In the genomic region with DNA sequence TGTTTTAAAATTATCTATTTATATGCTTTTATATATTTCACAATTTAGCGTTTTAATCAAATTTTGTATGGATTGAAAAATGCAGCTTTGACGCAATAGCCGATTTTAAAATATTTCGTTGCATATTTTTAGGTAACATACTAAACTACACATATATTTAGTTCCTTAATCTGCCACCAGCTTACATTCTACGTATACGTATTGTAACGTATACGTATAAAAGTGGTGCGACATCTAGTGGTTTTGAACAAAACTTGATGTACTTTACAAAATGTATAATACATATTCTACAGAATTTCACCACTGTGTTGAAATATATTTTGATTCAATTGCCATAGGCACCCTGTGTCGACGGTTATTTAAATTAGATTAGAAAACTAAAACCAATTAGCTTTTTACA, we compare ENCODE assay signal across 1 fruit fly cellular context.
TF ChIP-seq lines count a peak whose summit lies in the region.

No protein-coding gene starts in this region.

TF ChIP-seq in whole organism, embryonic, 481 proteins besides CTCF, POLR2A, EP300 and RAD21 (continued from another document and continues in another):
- TF ChIP-seq CG8089 (GFP tag; optimal IDR thresholded peaks at IDR 0.05; lab: Kevin White, UChicago) = peak; percentile 20
- TF ChIP-seq Six4 (GFP tag; optimal IDR thresholded peaks at IDR 0.05; lab: Kevin White, UChicago) = no peak
- TF ChIP-seq CG7987 (GFP tag; optimal IDR thresholded peaks at IDR 0.05; lab: Kevin White, UChicago) = no peak
- TF ChIP-seq Drgx (GFP tag; IDR thresholded peaks at IDR 0.05; lab: Robert Waterston, UW) = no peak
- TF ChIP-seq HLH54F (GFP tag; optimal IDR thresholded peaks at IDR 0.05; lab: Kevin White, UChicago) = peak; percentile 0
- TF ChIP-seq CG11504 (tag; optimal IDR thresholded peaks at IDR 0.05; lab: Kevin White, UChicago) = peak; percentile 46
- no peak for TF ChIP-seq CG12659 (GFP tag; optimal IDR thresholded peaks at IDR 0.05; lab: Kevin White, UChicago)
- no peak for TF ChIP-seq CG34224 (GFP tag; IDR thresholded peaks at IDR 0.05; lab: Robert Waterston, UW; ENCODE audit: partially characterized antibody)
- TF ChIP-seq wdn (GFP tag; IDR thresholded peaks at IDR 0.05; lab: Robert Waterston, UW) = no peak
- no peak for TF ChIP-seq trh (GFP tag; optimal IDR thresholded peaks at IDR 0.05; lab: Kevin White, UChicago)
- TF ChIP-seq CG15011 (GFP tag; optimal IDR thresholded peaks at IDR 0.05; lab: Kevin White, UChicago) = no peak
- TF ChIP-seq Ssrp (tag; optimal IDR thresholded peaks at IDR 0.05; lab: Kevin White, UChicago) = no peak
- no peak for TF ChIP-seq cad (GFP tag; optimal IDR thresholded peaks at IDR 0.05; lab: Kevin White, UChicago)
- peak; percentile 90 for TF ChIP-seq Lhr (GFP tag; optimal IDR thresholded peaks at IDR 0.05; lab: Kevin White, UChicago)
- TF ChIP-seq ERR (GFP tag; optimal IDR thresholded peaks at IDR 0.05; lab: Kevin White, UChicago) = no peak
- TF ChIP-seq CG15601 (tag; optimal IDR thresholded peaks at IDR 0.05; lab: Kevin White, UChicago) = peak; percentile 49
- no peak for TF ChIP-seq Trl (optimal IDR thresholded peaks at IDR 0.05; lab: Kevin White, UChicago)
- TF ChIP-seq Trl (GFP tag; optimal IDR thresholded peaks at IDR 0.05; lab: Kevin White, UChicago) = no peak
- no peak for TF ChIP-seq fru (optimal IDR thresholded peaks at IDR 0.05; lab: Kevin White, UChicago)
- TF ChIP-seq gro (GFP tag; optimal IDR thresholded peaks at IDR 0.05; lab: Kevin White, UChicago) = no peak
- no peak for TF ChIP-seq gcm (GFP tag; optimal IDR thresholded peaks at IDR 0.05; lab: Kevin White, UChicago)
- TF ChIP-seq Sin3A (optimal IDR thresholded peaks at IDR 0.05; lab: Kevin White, UChicago) = no peak
- TF ChIP-seq CG7839 (tag; optimal IDR thresholded peaks at IDR 0.05; lab: Kevin White, UChicago) = no peak
- TF ChIP-seq schlank (tag; optimal IDR thresholded peaks at IDR 0.05; lab: Kevin White, UChicago) = no peak
- TF ChIP-seq dmrt99B (tag; optimal IDR thresholded peaks at IDR 0.05; lab: Kevin White, UChicago) = no peak
- TF ChIP-seq CG14441 (GFP tag; IDR thresholded peaks at IDR 0.05; lab: Robert Waterston, UW) = no peak
- TF ChIP-seq CG14014 (GFP tag; IDR thresholded peaks at IDR 0.05; lab: Robert Waterston, UW) = no peak
- peak; percentile 2 for TF ChIP-seq Hr3 (GFP tag; optimal IDR thresholded peaks at IDR 0.05; lab: Kevin White, UChicago)
- TF ChIP-seq p53 (GFP tag; optimal IDR thresholded peaks at IDR 0.05; lab: Kevin White, UChicago) = no peak
- TF ChIP-seq fu2 (GFP tag; optimal IDR thresholded peaks at IDR 0.05; lab: Kevin White, UChicago) = no peak
- no peak for TF ChIP-seq Hr39 (optimal IDR thresholded peaks at IDR 0.05; lab: Kevin White, UChicago)
- no peak for TF ChIP-seq Bdp1 (GFP tag; optimal IDR thresholded peaks at IDR 0.05; lab: Kevin White, UChicago)
- TF ChIP-seq CkIIα-i1 (GFP tag; IDR thresholded peaks at IDR 0.05; lab: Robert Waterston, UW) = no peak
- no peak for TF ChIP-seq crc (GFP tag; optimal IDR thresholded peaks at IDR 0.05; lab: Kevin White, UChicago)
- TF ChIP-seq bsh (GFP tag; optimal IDR thresholded peaks at IDR 0.05; lab: Kevin White, UChicago) = peak in 1 of 2 experiments; percentile 20
- no peak for TF ChIP-seq abd-A (tag; optimal IDR thresholded peaks at IDR 0.05; lab: Kevin White, UChicago)
- TF ChIP-seq Doc2 (GFP tag; IDR thresholded peaks at IDR 0.05; lab: Robert Waterston, UW) = no peak
- TF ChIP-seq onecut (GFP tag; IDR thresholded peaks at IDR 0.05; lab: Robert Waterston, UW) = no peak
- TF ChIP-seq CG4617 (GFP tag; optimal IDR thresholded peaks at IDR 0.05; lab: Kevin White, UChicago; ENCODE audit: borderline replicate concordance) = no peak
- peak; percentile 3 for TF ChIP-seq CG3163 (GFP tag; optimal IDR thresholded peaks at IDR 0.05; lab: Kevin White, UChicago)
- TF ChIP-seq Camta (GFP tag; optimal IDR thresholded peaks at IDR 0.05; lab: Kevin White, UChicago) = peak; percentile 13
- no peak for TF ChIP-seq corto (GFP tag; optimal IDR thresholded peaks at IDR 0.05; lab: Kevin White, UChicago)
- no peak for TF ChIP-seq seq (GFP tag; IDR thresholded peaks at IDR 0.05; lab: Robert Waterston, UW)
- peak; percentile 30 for TF ChIP-seq Dek (tag; optimal IDR thresholded peaks at IDR 0.05; lab: Kevin White, UChicago)
- no peak for TF ChIP-seq CG7372 (GFP tag; IDR thresholded peaks at IDR 0.05; lab: Robert Waterston, UW)
- no peak for TF ChIP-seq jumu (GFP tag; optimal IDR thresholded peaks at IDR 0.05; lab: Kevin White, UChicago)
- no peak for TF ChIP-seq ftz-f1 (GFP tag; optimal IDR thresholded peaks at IDR 0.05; lab: Kevin White, UChicago)
- no peak for TF ChIP-seq Awh (GFP tag; IDR thresholded peaks at IDR 0.05; lab: Robert Waterston, UW)
- TF ChIP-seq CG1602 (GFP tag; optimal IDR thresholded peaks at IDR 0.05; lab: Kevin White, UChicago) = peak; percentile 36
- TF ChIP-seq CG10274 (GFP tag; optimal IDR thresholded peaks at IDR 0.05; lab: Kevin White, UChicago) = no peak
- no peak for TF ChIP-seq otp (GFP tag; IDR thresholded peaks at IDR 0.05; lab: Robert Waterston, UW)
- TF ChIP-seq chinmo (GFP tag; IDR thresholded peaks at IDR 0.05; lab: Robert Waterston, UW; ENCODE audit: partially characterized antibody) = no peak
- TF ChIP-seq hkb (optimal IDR thresholded peaks at IDR 0.05; lab: Kevin White, UChicago) = no peak
- no peak for TF ChIP-seq hkb (GFP tag; IDR thresholded peaks at IDR 0.05; lab: Robert Waterston, UW)
- no peak for TF ChIP-seq CG3281 (GFP tag; optimal IDR thresholded peaks at IDR 0.05; lab: Kevin White, UChicago)
- TF ChIP-seq lbe (GFP tag; optimal IDR thresholded peaks at IDR 0.05; lab: Kevin White, UChicago) = no peak
- TF ChIP-seq her (GFP tag; optimal IDR thresholded peaks at IDR 0.05; lab: Kevin White, UChicago) = no peak
- TF ChIP-seq gcm2 (GFP tag; optimal IDR thresholded peaks at IDR 0.05; lab: Kevin White, UChicago) = no peak
- TF ChIP-seq sd (tag; optimal IDR thresholded peaks at IDR 0.05; lab: Kevin White, UChicago) = no peak
- peak; percentile 8 for TF ChIP-seq Chrac-16 (GFP tag; optimal IDR thresholded peaks at IDR 0.05; lab: Kevin White, UChicago)
- no peak for TF ChIP-seq MBD-R2 (GFP tag; IDR thresholded peaks at IDR 0.05; lab: Robert Waterston, UW)
- no peak for TF ChIP-seq CG11723 (GFP tag; optimal IDR thresholded peaks at IDR 0.05; lab: Kevin White, UChicago)
- TF ChIP-seq Opbp (GFP tag; IDR thresholded peaks at IDR 0.05; lab: Robert Waterston, UW; ENCODE audit: partially characterized antibody) = peak; percentile 43; the same call in 2 of the 3 replicates
- TF ChIP-seq h (optimal IDR thresholded peaks at IDR 0.05; lab: Kevin White, UChicago) = no peak
- no peak for TF ChIP-seq Xrp1 (GFP tag; IDR thresholded peaks at IDR 0.05; lab: Robert Waterston, UW)
- TF ChIP-seq CG9797 (GFP tag; optimal IDR thresholded peaks at IDR 0.05; lab: Kevin White, UChicago) = no peak
- peak; percentile 19 for TF ChIP-seq Nf-YC (tag; optimal IDR thresholded peaks at IDR 0.05; lab: Kevin White, UChicago)
- no peak for TF ChIP-seq CG8388 (GFP tag; optimal IDR thresholded peaks at IDR 0.05; lab: Kevin White, UChicago)
- no peak for TF ChIP-seq CG11398 (GFP tag; optimal IDR thresholded peaks at IDR 0.05; lab: Kevin White, UChicago)
- no peak for TF ChIP-seq gsb (GFP tag; IDR thresholded peaks at IDR 0.05; lab: Robert Waterston, UW)
- TF ChIP-seq sna (GFP tag; IDR thresholded peaks at IDR 0.05; lab: Robert Waterston, UW; ENCODE audit: partially characterized antibody) = no peak
- no peak for TF ChIP-seq CG14860 (GFP tag; IDR thresholded peaks at IDR 0.05; lab: Robert Waterston, UW; ENCODE audit: partially characterized antibody)
- TF ChIP-seq CG1529 (GFP tag; optimal IDR thresholded peaks at IDR 0.05; lab: Kevin White, UChicago) = no peak
- TF ChIP-seq phol (tag; optimal IDR thresholded peaks at IDR 0.05; lab: Kevin White, UChicago) = peak; percentile 22
- no peak for TF ChIP-seq stwl (tag; optimal IDR thresholded peaks at IDR 0.05; lab: Kevin White, UChicago)
- TF ChIP-seq CG5953 (GFP tag; IDR thresholded peaks at IDR 0.05; lab: Robert Waterston, UW) = no peak
- TF ChIP-seq odd (GFP tag; optimal IDR thresholded peaks at IDR 0.05; lab: Kevin White, UChicago) = no peak
- TF ChIP-seq HLH3B (GFP tag; IDR thresholded peaks at IDR 0.05; lab: Robert Waterston, UW) = no peak
- no peak for TF ChIP-seq ato (GFP tag; IDR thresholded peaks at IDR 0.05; lab: Robert Waterston, UW; ENCODE audit: partially characterized antibody)
- TF ChIP-seq nerfin-2 (GFP tag; IDR thresholded peaks at IDR 0.05; lab: Robert Waterston, UW; ENCODE audit: partially characterized antibody) = no peak
- no peak for TF ChIP-seq CG15073 (GFP tag; optimal IDR thresholded peaks at IDR 0.05; lab: Kevin White, UChicago)
- TF ChIP-seq mirr (GFP tag; optimal IDR thresholded peaks at IDR 0.05; lab: Kevin White, UChicago) = no peak
- peak; percentile 30 for TF ChIP-seq Sox102F (GFP tag; optimal IDR thresholded peaks at IDR 0.05; lab: Kevin White, UChicago)
- TF ChIP-seq CG2199 (GFP tag; IDR thresholded peaks at IDR 0.05; lab: Robert Waterston, UW) = no peak
- no peak for TF ChIP-seq BEAF-32 (GFP tag; optimal IDR thresholded peaks at IDR 0.05; lab: Kevin White, UChicago)
- TF ChIP-seq Hsf (GFP tag; optimal IDR thresholded peaks at IDR 0.05; lab: Kevin White, UChicago) = peak; percentile 48
- no peak for TF ChIP-seq Vsx1 (GFP tag; optimal IDR thresholded peaks at IDR 0.05; lab: Kevin White, UChicago)
- TF ChIP-seq CG11560 (tag; IDR thresholded peaks at IDR 0.05; lab: Robert Waterston, UW) = no peak
- no peak for TF ChIP-seq jing (GFP tag; optimal IDR thresholded peaks at IDR 0.05; lab: Kevin White, UChicago)
- TF ChIP-seq aop (GFP tag; IDR thresholded peaks at IDR 0.05; lab: Robert Waterston, UW) = no peak
- no peak for TF ChIP-seq ranshi (GFP tag; IDR thresholded peaks at IDR 0.05; lab: Robert Waterston, UW)
- no peak for TF ChIP-seq CG15269 (tag; optimal IDR thresholded peaks at IDR 0.05; lab: Kevin White, UChicago)
- TF ChIP-seq MTF-1 (GFP tag; optimal IDR thresholded peaks at IDR 0.05; lab: Kevin White, UChicago; ENCODE audit: borderline replicate concordance) = no peak
- no peak for TF ChIP-seq CG31224 (GFP tag; IDR thresholded peaks at IDR 0.05; lab: Robert Waterston, UW)
- no peak for TF ChIP-seq CG2875 (GFP tag; optimal IDR thresholded peaks at IDR 0.05; lab: Kevin White, UChicago)
- TF ChIP-seq E2f1 (GFP tag; IDR thresholded peaks at IDR 0.05; lab: Robert Waterston, UW) = no peak
- TF ChIP-seq amos (GFP tag; IDR thresholded peaks at IDR 0.05; lab: Robert Waterston, UW; ENCODE audit: partially characterized antibody) = peak; percentile 80
- no peak for TF ChIP-seq mld (GFP tag; IDR thresholded peaks at IDR 0.05; lab: Robert Waterston, UW; ENCODE audit: partially characterized antibody)
- TF ChIP-seq CG11456 (GFP tag; IDR thresholded peaks at IDR 0.05; lab: Robert Waterston, UW) = peak; percentile 43; the same call in 2 of the 3 replicates
- no peak for TF ChIP-seq CG4730 (GFP tag; IDR thresholded peaks at IDR 0.05; lab: Robert Waterston, UW)
- no peak for TF ChIP-seq tin (GFP tag; optimal IDR thresholded peaks at IDR 0.05; lab: Kevin White, UChicago)
- TF ChIP-seq inv (GFP tag; IDR thresholded peaks at IDR 0.05; lab: Robert Waterston, UW; ENCODE audit: partially characterized antibody) = peak; percentile 46; the same call in 1 of the 2 replicates
- TF ChIP-seq Mes4 (GFP tag; optimal IDR thresholded peaks at IDR 0.05; lab: Kevin White, UChicago) = no peak
- no peak for TF ChIP-seq luna (GFP tag; optimal IDR thresholded peaks at IDR 0.05; lab: Kevin White, UChicago)
- no peak for TF ChIP-seq Deaf1 (tag; optimal IDR thresholded peaks at IDR 0.05; lab: Kevin White, UChicago)
- no peak for TF ChIP-seq Dip2 (GFP tag; IDR thresholded peaks at IDR 0.05; lab: Robert Waterston, UW)
- TF ChIP-seq Optix (GFP tag; IDR thresholded peaks at IDR 0.05; lab: Robert Waterston, UW) = no peak
- TF ChIP-seq ewg (GFP tag; optimal IDR thresholded peaks at IDR 0.05; lab: Kevin White, UChicago) = no peak
- peak; percentile 32 for TF ChIP-seq dmrt11E (tag; optimal IDR thresholded peaks at IDR 0.05; lab: Kevin White, UChicago)
- peak in 1 of 3 experiments; percentile 3 for TF ChIP-seq lola (GFP tag; optimal IDR thresholded peaks at IDR 0.05; lab: Kevin White, UChicago)
- TF ChIP-seq bowl (GFP tag; IDR thresholded peaks at IDR 0.05; lab: Robert Waterston, UW) = no peak
- no peak for TF ChIP-seq nom (GFP tag; optimal IDR thresholded peaks at IDR 0.05; lab: Kevin White, UChicago)
- peak; percentile 48 for TF ChIP-seq Hmr (GFP tag; optimal IDR thresholded peaks at IDR 0.05; lab: Kevin White, UChicago)
- peak; percentile 38 for TF ChIP-seq CG9817 (tag; optimal IDR thresholded peaks at IDR 0.05; lab: Kevin White, UChicago)
- no peak for TF ChIP-seq CG2129 (GFP tag; IDR thresholded peaks at IDR 0.05; lab: Robert Waterston, UW; ENCODE audit: partially characterized antibody)
- no peak for TF ChIP-seq CG3407 (GFP tag; optimal IDR thresholded peaks at IDR 0.05; lab: Kevin White, UChicago)
- peak; percentile 16 to 55 for TF ChIP-seq dpn (GFP tag; optimal IDR thresholded peaks at IDR 0.05; lab: Kevin White, UChicago)
- TF ChIP-seq CG18619 (GFP tag; optimal IDR thresholded peaks at IDR 0.05; lab: Kevin White, UChicago) = no peak
- peak; percentile 79 for TF ChIP-seq CG42726 (GFP tag; IDR thresholded peaks at IDR 0.05; lab: Robert Waterston, UW; ENCODE audit: partially characterized antibody)
- TF ChIP-seq knrl (GFP tag; IDR thresholded peaks at IDR 0.05; lab: Robert Waterston, UW; ENCODE audit: partially characterized antibody) = peak; percentile 62; the same call in 1 of the 3 replicates
- TF ChIP-seq pfk (GFP tag; optimal IDR thresholded peaks at IDR 0.05; lab: Kevin White, UChicago) = no peak
- TF ChIP-seq CG14965 (GFP tag; optimal IDR thresholded peaks at IDR 0.05; lab: Kevin White, UChicago; ENCODE audit: borderline replicate concordance) = no peak
- no peak for TF ChIP-seq pb (GFP tag; optimal IDR thresholded peaks at IDR 0.05; lab: Kevin White, UChicago)
- no peak for TF ChIP-seq Hr78 (GFP tag; optimal IDR thresholded peaks at IDR 0.05; lab: Kevin White, UChicago)
- TF ChIP-seq sc (optimal IDR thresholded peaks at IDR 0.05; lab: Kevin White, UChicago) = no peak
- no peak for TF ChIP-seq sc (GFP tag; optimal IDR thresholded peaks at IDR 0.05; lab: Kevin White, UChicago)
- TF ChIP-seq cg (GFP tag; optimal IDR thresholded peaks at IDR 0.05; lab: Kevin White, UChicago) = no peak
- no peak; the same call in 1 of the 2 replicates for TF ChIP-seq CG32772 (GFP tag; IDR thresholded peaks at IDR 0.05; lab: Robert Waterston, UW)
- TF ChIP-seq tap (tag; optimal IDR thresholded peaks at IDR 0.05; lab: Kevin White, UChicago) = no peak
- no peak for TF ChIP-seq CG18011 (GFP tag; optimal IDR thresholded peaks at IDR 0.05; lab: Kevin White, UChicago)
- no peak for TF ChIP-seq Fer3 (tag; optimal IDR thresholded peaks at IDR 0.05; lab: Kevin White, UChicago)
